Worm (Caenorhabditis elegans): Measurements from ENCODE around the gene F36H9.4.

ce11 chrV:1805724-1806316, 26.8 kb upstream of the F36H9.4 start:
- TF ChIP-seq unc-39 (tag; optimal IDR thresholded peaks at IDR 0.05) (no peak), mab-5 (tag; optimal IDR thresholded peaks at IDR 0.05) (no peak), nhr-12 (tag; optimal IDR thresholded peaks at IDR 0.05) (no peak), lin-13 (tag; optimal IDR thresholded peaks at IDR 0.05) (no peak), ztf-11 (tag; optimal IDR thresholded peaks at IDR 0.05) (no peak), ceh-83 (GFP tag; optimal IDR thresholded peaks at IDR 0.05) (no peak), nhr-76 (tag; optimal IDR thresholded peaks at IDR 0.05) (no peak)

All from whole organism, mixed stage, embryonic.